Fruit fly (Drosophila melanogaster): ENCODE results near the gene CG11755.

Gene CG11755

dm6 chr3R:8670529-8671491, 5.9 kb upstream of the CG11755 start, which contains the start of gene p (continued):
- TF ChIP-seq CG2202 (tag; optimal IDR thresholded peaks at IDR 0.05) (peak; percentile 15), CG3163 (GFP tag; optimal IDR thresholded peaks at IDR 0.05) (peak; percentile 29), Meics (GFP tag; optimal IDR thresholded peaks at IDR 0.05) (peak; percentile 60), Antp (GFP tag; optimal IDR thresholded peaks at IDR 0.05) (peak; percentile 19), Sin3A (optimal IDR thresholded peaks at IDR 0.05) (no peak), Scr (GFP tag; IDR thresholded peaks at IDR 0.05; ENCODE audit: partially characterized antibody) (no peak), ash1 (GFP tag; optimal IDR thresholded peaks at IDR 0.05) (no peak), trem (tag; optimal IDR thresholded peaks at IDR 0.05) (peak; percentile 19), hkb (optimal IDR thresholded peaks at IDR 0.05) (no peak), hkb (GFP tag; IDR thresholded peaks at IDR 0.05) (peak; percentile 55; the same call in 1 of the 2 replicates), pnt (GFP tag; optimal IDR thresholded peaks at IDR 0.05) (peak; percentile 34), amos (GFP tag; IDR thresholded peaks at IDR 0.05; ENCODE audit: partially characterized antibody) (no peak), Doc2 (GFP tag; IDR thresholded peaks at IDR 0.05) (no peak), prd (optimal IDR thresholded peaks at IDR 0.05) (no peak), prd (GFP tag; IDR thresholded peaks at IDR 0.05) (peak; percentile 37; the same call in 1 of the 3 replicates), corto (GFP tag; optimal IDR thresholded peaks at IDR 0.05) (no peak), CG34422 (GFP tag; IDR thresholded peaks at IDR 0.05) (no peak), CG14667 (GFP tag; IDR thresholded peaks at IDR 0.05) (no peak), D19B (GFP tag; optimal IDR thresholded peaks at IDR 0.05) (peak; percentile 18), lab (GFP tag; optimal IDR thresholded peaks at IDR 0.05) (peak; percentile 60), CG11085 (GFP tag; IDR thresholded peaks at IDR 0.05) (no peak), Dek (tag; optimal IDR thresholded peaks at IDR 0.05) (no peak), CTCF (GFP tag; optimal IDR thresholded peaks at IDR 0.05) (peak; percentile 11), CG17385 (GFP tag; optimal IDR thresholded peaks at IDR 0.05) (peak; percentile 36), CG6272 (GFP tag; IDR thresholded peaks at IDR 0.05) (no peak), Dad (GFP tag; optimal IDR thresholded peaks at IDR 0.05) (peak; percentile 37), CG18619 (GFP tag; optimal IDR thresholded peaks at IDR 0.05) (no peak), unpg (GFP tag; optimal IDR thresholded peaks at IDR 0.05) (peak; percentile 58), Fer3 (tag; optimal IDR thresholded peaks at IDR 0.05) (peak; percentile 21), YL-1 (GFP tag; optimal IDR thresholded peaks at IDR 0.05) (peak; percentile 16), Bteb2 (GFP tag; optimal IDR thresholded peaks at IDR 0.05) (peak; percentile 17), CG13296 (GFP tag; optimal IDR thresholded peaks at IDR 0.05) (no peak), CG4328 (GFP tag; optimal IDR thresholded peaks at IDR 0.05) (no peak), CG3065 (GFP tag; optimal IDR thresholded peaks at IDR 0.05) (no peak), CG11456 (GFP tag; IDR thresholded peaks at IDR 0.05) (0 out of 3 replicates have a peak, but pooled peaks have one; percentile 61), CG6791 (GFP tag; IDR thresholded peaks at IDR 0.05; ENCODE audit: partially characterized antibody) (no peak), Hr39 (optimal IDR thresholded peaks at IDR 0.05) (no peak), dmrt99B (tag; optimal IDR thresholded peaks at IDR 0.05) (peak; percentile 37), Sox100B (GFP tag; optimal IDR thresholded peaks at IDR 0.05) (peak; percentile 40), CG7556 (GFP tag; optimal IDR thresholded peaks at IDR 0.05) (peak; percentile 61), CG3726 (GFP tag; IDR thresholded peaks at IDR 0.05) (no peak), Spps (tag; optimal IDR thresholded peaks at IDR 0.05) (no peak), CG8944 (GFP tag; optimal IDR thresholded peaks at IDR 0.05) (no peak), Gsc (GFP tag; IDR thresholded peaks at IDR 0.05) (no peak), wdn (GFP tag; IDR thresholded peaks at IDR 0.05) (0 out of 2 replicates have a peak, but pooled peaks have one; percentile 21), gcm (GFP tag; optimal IDR thresholded peaks at IDR 0.05) (peak; percentile 64), Eip74EF (GFP tag; optimal IDR thresholded peaks at IDR 0.05) (peak in 1 of 2 experiments; percentile 50), repo (GFP tag; optimal IDR thresholded peaks at IDR 0.05) (peak; percentile 52), NC2β (GFP tag; optimal IDR thresholded peaks at IDR 0.05) (peak; percentile 15), CG7928 (GFP tag; optimal IDR thresholded peaks at IDR 0.05) (no peak)

Data from whole organism, embryonic.